Fruit fly (Drosophila melanogaster) whole organism, embryonic: ENCODE measurements around the gene Art4.

ENCODE experiments used
- Bgb ChIP-seq: fragments of 200-800 bp; sonication (Bioruptor generic); IDR thresholded peaks from 2 replicates; pipeline ENCODE4 v1.3.6; 2022; ENCODE audit warnings: missing biosample characterization, missing genetic modification characterization; ENCODE audit not compliant: partially characterized antibody
- BtbVII ChIP-seq: fragments of 200-800 bp; sonication (Bioruptor generic); optimal IDR thresholded peaks from 3 replicates; lab custom pipeline; 2017; ENCODE audit warnings: missing biosample characterization, mild to moderate bottlenecking, missing genetic modification characterization
- CG10267 ChIP-seq: fragments of 200-800 bp; sonication (Bioruptor generic); optimal IDR thresholded peaks from 2 replicates; lab custom pipeline; 2018; ENCODE audit warnings: missing biosample characterization, mild to moderate bottlenecking, missing genetic modification characterization, moderate library complexity
- CG10543 ChIP-seq: fragments of 200-800 bp; sonication (Bioruptor generic); optimal IDR thresholded peaks from 3 replicates; lab custom pipeline; 2017; ENCODE audit warnings: missing biosample characterization, mild to moderate bottlenecking, missing genetic modification characterization, moderate library complexity
- CG10654 ChIP-seq: fragments of 200-800 bp; sonication (Bioruptor generic); optimal IDR thresholded peaks from 2 replicates; lab custom pipeline; 2016; ENCODE audit warnings: missing biosample characterization, missing genetic modification characterization
- CG11695 ChIP-seq: fragments of 200-800 bp; sonication (Bioruptor generic); IDR thresholded peaks from 3 replicates; pipeline ENCODE4 v1.3.6; 2022; ENCODE audit warnings: missing biosample characterization, missing genetic modification characterization
- CG12391 ChIP-seq: fragments of 200-800 bp; sonication (Bioruptor generic); optimal IDR thresholded peaks from 3 replicates; lab custom pipeline; 2018; ENCODE audit warnings: missing biosample characterization, mild to moderate bottlenecking, missing genetic modification characterization, moderate library complexity
- CG17186 ChIP-seq: fragments of 200-800 bp; sonication (Bioruptor generic); optimal IDR thresholded peaks from 3 replicates; lab custom pipeline; 2017; ENCODE audit warnings: missing biosample characterization, missing genetic modification reagents, missing genetic modification characterization
- CG17359 ChIP-seq: fragments of 200-800 bp; sonication (Bioruptor generic); optimal IDR thresholded peaks from 3 replicates; lab custom pipeline; 2018; ENCODE audit warnings: missing biosample characterization, mild to moderate bottlenecking, missing genetic modification characterization, moderate library complexity
- CG17568 ChIP-seq: fragments of 200-800 bp; sonication (Bioruptor generic); optimal IDR thresholded peaks from 2 replicates; lab custom pipeline; 2018; ENCODE audit warnings: missing biosample characterization, mild to moderate bottlenecking, missing genetic modification characterization, moderate library complexity
- CG17829 ChIP-seq: fragments of 200-800 bp; optimal IDR thresholded peaks from 2 replicates; lab custom pipeline; 2019; ENCODE audit warnings: missing biosample characterization, mild to moderate bottlenecking, missing genetic modification characterization, moderate library complexity
- CG18011 ChIP-seq: fragments of 200-800 bp; sonication (Bioruptor generic); optimal IDR thresholded peaks from 2 replicates; lab custom pipeline; 2017; ENCODE audit warnings: missing biosample characterization, missing genetic modification characterization, mild to moderate bottlenecking, moderate library complexity, missing genotype
- CG2120 ChIP-seq: fragments of 200-800 bp; sonication (Bioruptor generic); optimal IDR thresholded peaks from 3 replicates; lab custom pipeline; 2016; ENCODE audit warnings: missing biosample characterization, missing genetic modification characterization
- CG2129 ChIP-seq: fragments of 200-800 bp; sonication (Bioruptor generic); IDR thresholded peaks from 2 replicates; pipeline ENCODE4 v1.3.6; 2022; ENCODE audit warnings: missing biosample characterization, missing genetic modification characterization; ENCODE audit not compliant: partially characterized antibody
- CG3163 ChIP-seq: fragments of 200-800 bp; sonication (Bioruptor generic); optimal IDR thresholded peaks from 3 replicates; lab custom pipeline; 2016; ENCODE audit warnings: missing biosample characterization, missing genetic modification characterization
- CG3838 ChIP-seq: fragments of 200-800 bp; sonication (Bioruptor generic); optimal IDR thresholded peaks from 3 replicates; lab custom pipeline; 2016; ENCODE audit warnings: missing biosample characterization, missing genetic modification characterization
- CG3847 ChIP-seq: fragments of 200-800 bp; sonication (Bioruptor generic); IDR thresholded peaks from 2 replicates; pipeline ENCODE4 v1.3.6; 2022; ENCODE audit warnings: missing biosample characterization, missing genetic modification characterization
- CG4328 ChIP-seq: fragments of 200-800 bp; sonication (Bioruptor generic); optimal IDR thresholded peaks from 3 replicates; lab custom pipeline; 2017; ENCODE audit warnings: missing biosample characterization, missing genetic modification reagents, missing genetic modification characterization
- CG5180 ChIP-seq: fragments of 200-800 bp; sonication (Bioruptor generic); optimal IDR thresholded peaks from 3 replicates; lab custom pipeline; 2017; ENCODE audit warnings: missing biosample characterization, missing genetic modification characterization, mild to moderate bottlenecking, moderate library complexity, missing genetic modification reagents
- CG8924 ChIP-seq: fragments of 200-800 bp; optimal IDR thresholded peaks from 3 replicates; lab custom pipeline; 2019; ENCODE audit warnings: missing biosample characterization, mild to moderate bottlenecking, missing genetic modification characterization, moderate library complexity
- CG9609 ChIP-seq: fragments of 200-800 bp; sonication (Bioruptor generic); optimal IDR thresholded peaks from 3 replicates; lab custom pipeline; 2016; ENCODE audit warnings: missing biosample characterization, missing genetic modification characterization
- CG9817 ChIP-seq: fragments of 200-800 bp; sonication (Bioruptor generic); optimal IDR thresholded peaks from 2 replicates; lab custom pipeline; 2018; ENCODE audit warnings: missing biosample characterization, mild to moderate bottlenecking, missing genetic modification characterization, moderate library complexity
- Dbx ChIP-seq: fragments of 200-800 bp; sonication (Bioruptor generic); IDR thresholded peaks from 3 replicates; pipeline ENCODE4 v1.3.6; 2022; ENCODE audit warnings: missing biosample characterization, missing genetic modification characterization
- Gug ChIP-seq: fragments of 200-800 bp; sonication (Bioruptor generic); IDR thresholded peaks from 4 replicates; pipeline ENCODE4 v1.3.6; 2022; ENCODE audit warnings: missing biosample characterization, missing genetic modification characterization
- Lhr ChIP-seq: fragments of 200-800 bp; sonication (Bioruptor generic); optimal IDR thresholded peaks from 3 replicates; lab custom pipeline; 2017; ENCODE audit warnings: mild to moderate bottlenecking, missing biosample characterization, missing genetic modification reagents, missing genetic modification characterization
- Lim3 ChIP-seq: fragments of 200-800 bp; sonication (Bioruptor generic); IDR thresholded peaks from 2 replicates; pipeline ENCODE4 v1.3.6; 2022; ENCODE audit warnings: missing biosample characterization, missing genetic modification characterization
- Meics ChIP-seq: fragments of 200-800 bp; sonication (Bioruptor generic); optimal IDR thresholded peaks from 2 replicates; lab custom pipeline; 2017; ENCODE audit warnings: missing biosample characterization, mild to moderate bottlenecking, missing genetic modification characterization
- Mes4 ChIP-seq: fragments of 200-800 bp; sonication (Bioruptor generic); optimal IDR thresholded peaks from 2 replicates; lab custom pipeline; 2016; ENCODE audit warnings: missing biosample characterization, missing genetic modification characterization
- Poxn ChIP-seq: fragments of 200-800 bp; sonication (Bioruptor generic); IDR thresholded peaks from 2 replicates; pipeline ENCODE4 v1.3.6; 2022; ENCODE audit warnings: missing biosample characterization, missing genetic modification characterization
- Sin3A ChIP-seq: fragments of >200 bp; optimal IDR thresholded peaks from 2 replicates; lab custom pipeline; 2018
- ara ChIP-seq: fragments of 200-800 bp; sonication (Bioruptor generic); IDR thresholded peaks from 2 replicates; pipeline ENCODE4 v1.3.6; 2022; ENCODE audit warnings: missing biosample characterization, missing genetic modification characterization
- bowl ChIP-seq: fragments of 200-800 bp; sonication (Bioruptor generic); IDR thresholded peaks from 2 replicates; pipeline ENCODE4 v1.3.6; 2022; ENCODE audit warnings: missing biosample characterization, missing genetic modification characterization
- dan ChIP-seq: fragments of 200-800 bp; sonication (Bioruptor generic); IDR thresholded peaks from 2 replicates; pipeline ENCODE4 v1.3.6; 2022; ENCODE audit warnings: missing biosample characterization, missing genetic modification characterization
- dimm ChIP-seq: fragments of 200-800 bp; sonication (Bioruptor generic); IDR thresholded peaks from 2 replicates; pipeline ENCODE4 v1.3.6; 2022; ENCODE audit warnings: missing biosample characterization, missing genetic modification characterization
- dmrt99B ChIP-seq: fragments of 200-800 bp; sonication (Bioruptor generic); optimal IDR thresholded peaks from 2 replicates; lab custom pipeline; 2018; ENCODE audit warnings: missing biosample characterization, mild to moderate bottlenecking, missing genetic modification characterization, moderate library complexity
- esg ChIP-seq: fragments of 200-800 bp; sonication (Bioruptor generic); conservative IDR thresholded peaks from 2 replicates; pipeline ENCODE4 v1.3.6; 2022; ENCODE audit warnings: missing biosample characterization, missing genetic modification characterization
- fd96Cb ChIP-seq: fragments of 200-800 bp; sonication (Bioruptor generic); optimal IDR thresholded peaks from 2 replicates; lab custom pipeline; 2018; ENCODE audit warnings: missing biosample characterization, mild to moderate bottlenecking, missing genetic modification characterization, moderate library complexity
- ftz-f1 ChIP-seq: fragments of 200-800 bp; sonication (Bioruptor generic); optimal IDR thresholded peaks from 2 replicates; lab custom pipeline; 2016; ENCODE audit warnings: missing biosample characterization, missing genetic modification characterization
- gem ChIP-seq: fragments of 200-800 bp; sonication (Bioruptor generic); optimal IDR thresholded peaks from 2 replicates; lab custom pipeline; 2019; ENCODE audit warnings: missing biosample characterization, mild to moderate bottlenecking, missing genetic modification characterization, moderate library complexity
- inv ChIP-seq: fragments of 200-800 bp; sonication (Bioruptor generic); IDR thresholded peaks from 2 replicates; pipeline ENCODE4 v1.3.6; 2022; ENCODE audit warnings: missing biosample characterization, missing genetic modification characterization; ENCODE audit not compliant: partially characterized antibody
- jing ChIP-seq: fragments of 200-800 bp; sonication (Bioruptor generic); optimal IDR thresholded peaks from 2 replicates; lab custom pipeline; 2018; ENCODE audit warnings: missing biosample characterization, mild to moderate bottlenecking, missing genetic modification characterization
- kni ChIP-seq: fragments of 200-800 bp; sonication (Bioruptor generic); optimal IDR thresholded peaks from 3 replicates; lab custom pipeline; 2017; ENCODE audit warnings: mild to moderate bottlenecking, missing biosample characterization, missing genetic modification reagents, missing genetic modification characterization
- knrl ChIP-seq: fragments of 200-800 bp; sonication (Bioruptor generic); IDR thresholded peaks from 3 replicates; pipeline ENCODE4 v1.3.6; 2022; ENCODE audit warnings: missing biosample characterization, missing genetic modification characterization; ENCODE audit not compliant: partially characterized antibody
- lilli ChIP-seq: fragments of 200-800 bp; sonication (Bioruptor generic); optimal IDR thresholded peaks from 3 replicates; lab custom pipeline; 2016; ENCODE audit warnings: missing biosample characterization, missing genetic modification characterization
- nerfin-2 ChIP-seq: fragments of 200-800 bp; sonication (Bioruptor generic); IDR thresholded peaks from 2 replicates; pipeline ENCODE4 v1.3.6; 2022; ENCODE audit warnings: missing biosample characterization, missing genetic modification characterization; ENCODE audit not compliant: partially characterized antibody
- p53 ChIP-seq: fragments of 200-800 bp; sonication (Bioruptor generic); optimal IDR thresholded peaks from 2 replicates; lab custom pipeline; 2016; ENCODE audit warnings: missing biosample characterization, missing genetic modification characterization
- pros ChIP-seq: fragments of 200-800 bp; sonication (Bioruptor generic); optimal IDR thresholded peaks from 3 replicates; lab custom pipeline; 2019; ENCODE audit warnings: missing biosample characterization, mild to moderate bottlenecking, missing genetic modification characterization, moderate library complexity
- run ChIP-seq: fragments of 200-800 bp; sonication (Bioruptor generic); optimal IDR thresholded peaks from 3 replicates; lab custom pipeline; 2018; ENCODE audit warnings: missing biosample characterization, mild to moderate bottlenecking, missing genetic modification characterization
- stc ChIP-seq: fragments of 200-800 bp; sonication (Bioruptor generic); IDR thresholded peaks from 2 replicates; pipeline ENCODE4 v1.3.6; 2022; ENCODE audit warnings: missing biosample characterization, missing genetic modification characterization
- tio ChIP-seq: fragments of 200-800 bp; sonication (Bioruptor generic); optimal IDR thresholded peaks from 2 replicates; lab custom pipeline; 2017; ENCODE audit warnings: missing biosample characterization, missing genetic modification characterization, inconsistent platforms
- tna ChIP-seq: fragments of 200-800 bp; sonication (Bioruptor generic); IDR thresholded peaks from 2 replicates; pipeline ENCODE4 v1.3.6; 2022; ENCODE audit warnings: missing biosample characterization, missing genetic modification characterization; ENCODE audit not compliant: partially characterized antibody

Gene Art4

dm6 chr3R:9938495-9938894, 47.4 kb downstream of the Art4 start (continued):
- TF ChIP-seq stc (GFP tag; lab: Robert Waterston, UW): no peak
- TF ChIP-seq CG4328 (GFP tag; lab: Kevin White, UChicago): no peak
- TF ChIP-seq p53 (GFP tag; lab: Kevin White, UChicago): no peak
- TF ChIP-seq CG8924 (tag; lab: Kevin White, UChicago): no peak
- no peak for TF ChIP-seq dan
- no peak for TF ChIP-seq Lim3 (GFP tag; lab: Robert Waterston, UW)
- no peak for TF ChIP-seq dimm
- TF ChIP-seq CG3838: no peak
- TF ChIP-seq dmrt99B: peak; percentile 42
- TF ChIP-seq ftz-f1: no peak
- TF ChIP-seq ara (GFP tag; lab: Robert Waterston, UW): no peak
- no peak for TF ChIP-seq Sin3A
- no peak for TF ChIP-seq BtbVII (GFP tag; lab: Kevin White, UChicago)
- no peak for TF ChIP-seq jing (GFP tag; lab: Kevin White, UChicago)
- TF ChIP-seq Poxn (GFP tag; lab: Robert Waterston, UW): no peak
- TF ChIP-seq pros (GFP tag; lab: Kevin White, UChicago): no peak
- TF ChIP-seq CG10267 (tag; lab: Kevin White, UChicago): no peak
- no peak for TF ChIP-seq nerfin-2 (GFP tag; lab: Robert Waterston, UW)
- peak; percentile 20 for TF ChIP-seq CG12391 (tag; lab: Kevin White, UChicago)
- no peak for TF ChIP-seq run (tag; lab: Kevin White, UChicago)
- TF ChIP-seq Dbx (GFP tag; lab: Robert Waterston, UW): peak; percentile 55; the same call in 1 of the 3 replicates
- no peak for TF ChIP-seq CG17568 (GFP tag; lab: Kevin White, UChicago)
- TF ChIP-seq gem (tag; lab: Kevin White, UChicago): peak; percentile 41
- TF ChIP-seq CG17186: no peak
- no peak for TF ChIP-seq CG17829
- peak; percentile 49 for TF ChIP-seq Meics (GFP tag; lab: Kevin White, UChicago)
- TF ChIP-seq fd96Cb (tag; lab: Kevin White, UChicago): no peak
- TF ChIP-seq Gug: no peak
- TF ChIP-seq CG9609 (GFP tag; lab: Kevin White, UChicago): no peak
- TF ChIP-seq Bgb (GFP tag; lab: Robert Waterston, UW): no peak
- peak; percentile 6 for TF ChIP-seq CG9817 (tag; lab: Kevin White, UChicago)
- no peak for TF ChIP-seq kni (GFP tag; lab: Kevin White, UChicago)
- TF ChIP-seq tio (GFP tag; lab: Kevin White, UChicago): peak; percentile 12
- TF ChIP-seq CG5180 (GFP tag; lab: Kevin White, UChicago): no peak
- 0 out of 3 replicates have a peak, but pooled peaks have one; percentile 23 for TF ChIP-seq CG11695 (GFP tag; lab: Robert Waterston, UW)
- no peak for TF ChIP-seq Mes4 (GFP tag; lab: Kevin White, UChicago)
- TF ChIP-seq CG10654: no peak
- peak; percentile 31; the same call in 1 of the 2 replicates for TF ChIP-seq esg
- no peak for TF ChIP-seq CG3847 (GFP tag; lab: Robert Waterston, UW)
- no peak for TF ChIP-seq inv (GFP tag; lab: Robert Waterston, UW)
- no peak for TF ChIP-seq knrl (GFP tag; lab: Robert Waterston, UW)
- no peak for TF ChIP-seq CG18011 (GFP tag; lab: Kevin White, UChicago)
- peak; percentile 48 for TF ChIP-seq lilli (GFP tag; lab: Kevin White, UChicago)
- no peak for TF ChIP-seq CG2129 (GFP tag; lab: Robert Waterston, UW)
- TF ChIP-seq Lhr (GFP tag; lab: Kevin White, UChicago): no peak
- TF ChIP-seq bowl (GFP tag; lab: Robert Waterston, UW): 0 out of 2 replicates have a peak, but pooled peaks have one; percentile 18
- TF ChIP-seq CG3163 (GFP tag; lab: Kevin White, UChicago): no peak
- peak; percentile 72 for TF ChIP-seq CG2120 (GFP tag; lab: Kevin White, UChicago)
- TF ChIP-seq CG10543 (GFP tag; lab: Kevin White, UChicago): no peak
- TF ChIP-seq CG17359 (tag; lab: Kevin White, UChicago): peak; percentile 26
- no peak for TF ChIP-seq tna (GFP tag; lab: Robert Waterston, UW)
